Worm (Caenorhabditis elegans) whole organism, L2 larva: Measurements from ENCODE around the gene srh-223.

ENCODE experiments used
- R02D3.7 ChIP-seq: fragments of 150-350 bp; optimal IDR thresholded peaks from 2 replicates; lab custom pipeline; 2014; ENCODE audit warnings: missing biosample characterization, missing genetic modification characterization
- aly-2 ChIP-seq: fragments of 150-350 bp; optimal IDR thresholded peaks from 2 replicates; lab custom pipeline; 2014; ENCODE audit warnings: missing biosample characterization, missing genetic modification characterization
- ceh-82 ChIP-seq: fragments of 150-350 bp; optimal IDR thresholded peaks from 2 replicates; lab custom pipeline; 2014; ENCODE audit warnings: missing biosample characterization, missing genetic modification characterization
- dmd-4 ChIP-seq: sonication (generic microtip); optimal IDR thresholded peaks from 2 replicates; lab custom pipeline; 2017; ENCODE audit warnings: missing biosample characterization, missing genetic modification characterization
- elt-1 ChIP-seq: fragments of 150-350 bp; optimal IDR thresholded peaks from 2 replicates; lab custom pipeline; 2014; ENCODE audit warnings: missing biosample characterization, missing genetic modification characterization
- elt-3 ChIP-seq: sonication (generic microtip); optimal IDR thresholded peaks from 2 replicates; lab custom pipeline; 2017; ENCODE audit warnings: missing biosample characterization, missing genetic modification characterization
- lin-39 ChIP-seq: fragments of 150-350 bp; optimal IDR thresholded peaks from 2 replicates; lab custom pipeline; 2014; ENCODE audit warnings: missing biosample characterization, missing genetic modification reagents, missing genetic modification characterization
- mdl-1 ChIP-seq, 2 experiments: fragments of 150-350 bp in 1 of 2; sonication (generic microtip) in 1 of 2; optimal IDR thresholded peaks; 2 replicates each; lab custom pipeline; 2017; ENCODE audit warnings: missing biosample characterization in 2 of 2, missing genetic modification characterization in 2 of 2
- nhr-11 ChIP-seq: fragments of 150-350 bp; optimal IDR thresholded peaks from 2 replicates; lab custom pipeline; 2014; ENCODE audit warnings: missing biosample characterization, missing genetic modification characterization
- nhr-237 ChIP-seq: fragments of 150-350 bp; optimal IDR thresholded peaks from 2 replicates; lab custom pipeline; 2014; ENCODE audit warnings: missing biosample characterization, missing genetic modification characterization
- nhr-25 ChIP-seq: fragments of 150-350 bp; sonication (generic microtip); optimal IDR thresholded peaks from 3 replicates; lab custom pipeline; 2014; ENCODE audit warnings: missing biosample characterization, missing genetic modification characterization
- nhr-77 ChIP-seq: fragments of 150-350 bp; optimal IDR thresholded peaks from 2 replicates; lab custom pipeline; 2014; ENCODE audit warnings: missing biosample characterization, missing genetic modification characterization
- skn-1 ChIP-seq: sonication (generic microtip); optimal IDR thresholded peaks from 2 replicates; lab custom pipeline; 2017; ENCODE audit warnings: missing biosample characterization, missing genetic modification characterization

- no peak for TF ChIP-seq R02D3.7 (tag; lab: Kevin White, UChicago)
- no peak for TF ChIP-seq mdl-1 (tag; optimal IDR thresholded peaks at IDR 0.05; lab: Kevin White, UChicago)
- no peak for TF ChIP-seq nhr-77 (tag; lab: Kevin White, UChicago)
- TF ChIP-seq skn-1 (tag; lab: Kevin White, UChicago): no peak
- TF ChIP-seq dmd-4 (tag; lab: Kevin White, UChicago): no peak
- no peak for TF ChIP-seq elt-1 (tag; lab: Kevin White, UChicago)
- TF ChIP-seq nhr-25 (tag; lab: Kevin White, UChicago): no peak
- no peak for TF ChIP-seq nhr-237 (tag; lab: Kevin White, UChicago)
- TF ChIP-seq ceh-82 (tag; lab: Kevin White, UChicago): no peak
- no peak for TF ChIP-seq aly-2 (tag; lab: Kevin White, UChicago)
- TF ChIP-seq lin-39 (tag; lab: Kevin White, UChicago): no peak
- TF ChIP-seq nhr-11 (tag; lab: Kevin White, UChicago): no peak
- TF ChIP-seq elt-3 (tag; lab: Kevin White, UChicago): no peak
Measured at ce11 chrIV:3999662-4000061, 18.0 kb downstream of the srh-223 start.
